Fruit fly (Drosophila melanogaster) whole organism, embryonic: Measurements from ENCODE around the gene Sfxn2.

Experiments used
- Ada2b ChIP-seq: fragments of 200-800 bp; sonication (Bioruptor generic); IDR thresholded peaks from 2 replicates; pipeline ENCODE4 v1.3.6; 2022; ENCODE audit warnings: missing biosample characterization, missing genetic modification characterization
- CG10654 ChIP-seq: fragments of 200-800 bp; sonication (Bioruptor generic); optimal IDR thresholded peaks from 2 replicates; lab custom pipeline; 2016; ENCODE audit warnings: missing biosample characterization, missing genetic modification characterization
- CG11560 ChIP-seq: fragments of 200-800 bp; sonication (Bioruptor generic); IDR thresholded peaks from 3 replicates; pipeline ENCODE4 v1.3.6; 2022; ENCODE audit warnings: missing biosample characterization, missing genetic modification characterization
- CG11696 ChIP-seq: fragments of 200-800 bp; sonication (Bioruptor generic); IDR thresholded peaks from 2 replicates; pipeline ENCODE4 v1.3.6; 2022; ENCODE audit warnings: missing biosample characterization, missing genetic modification characterization
- CG13775 ChIP-seq: fragments of 200-800 bp; sonication (Bioruptor generic); optimal IDR thresholded peaks from 3 replicates; lab custom pipeline; 2017; ENCODE audit warnings: missing biosample characterization, mild to moderate bottlenecking, missing genetic modification characterization
- CG15073 ChIP-seq: fragments of 200-800 bp; sonication (Bioruptor generic); optimal IDR thresholded peaks from 2 replicates; lab custom pipeline; 2016; ENCODE audit warnings: missing biosample characterization, missing genetic modification characterization
- CG1602 ChIP-seq: fragments of 200-800 bp; sonication (Bioruptor generic); optimal IDR thresholded peaks from 3 replicates; lab custom pipeline; 2016; ENCODE audit warnings: missing biosample characterization, missing genetic modification characterization
- CG18599 ChIP-seq: fragments of 200-800 bp; sonication (Bioruptor generic); optimal IDR thresholded peaks from 3 replicates; lab custom pipeline; 2017; ENCODE audit warnings: missing biosample characterization, missing genetic modification characterization, mild to moderate bottlenecking, moderate library complexity, missing genetic modification reagents
- CG3065 ChIP-seq: fragments of 200-800 bp; sonication (Bioruptor generic); optimal IDR thresholded peaks from 2 replicates; lab custom pipeline; 2016; ENCODE audit warnings: missing biosample characterization, missing genetic modification characterization
- CG34422 ChIP-seq: fragments of 200-800 bp; sonication (Bioruptor generic); IDR thresholded peaks from 3 replicates; pipeline ENCODE4 v1.3.6; 2022; ENCODE audit warnings: missing biosample characterization, missing genetic modification characterization
- CG4328 ChIP-seq: fragments of 200-800 bp; sonication (Bioruptor generic); optimal IDR thresholded peaks from 3 replicates; lab custom pipeline; 2017; ENCODE audit warnings: missing biosample characterization, missing genetic modification reagents, missing genetic modification characterization
- CG4707 ChIP-seq: fragments of 200-800 bp; sonication (Bioruptor generic); optimal IDR thresholded peaks from 2 replicates; lab custom pipeline; 2018; ENCODE audit warnings: missing biosample characterization, mild to moderate bottlenecking, missing genetic modification characterization, moderate library complexity
- CG5245 ChIP-seq: fragments of 200-800 bp; sonication (Bioruptor generic); optimal IDR thresholded peaks from 3 replicates; lab custom pipeline; 2016; ENCODE audit warnings: missing biosample characterization, missing genetic modification characterization
- CG6654 ChIP-seq: fragments of 200-800 bp; sonication (Bioruptor generic); optimal IDR thresholded peaks from 2 replicates; lab custom pipeline; 2017; ENCODE audit warnings: missing biosample characterization, mild to moderate bottlenecking, missing genetic modification characterization
- CG6689 ChIP-seq: fragments of 200-800 bp; sonication (Bioruptor generic); IDR thresholded peaks from 2 replicates; pipeline ENCODE4 v1.3.6; 2022; ENCODE audit warnings: missing biosample characterization, missing genetic modification characterization
- CG7271 ChIP-seq: fragments of 200-800 bp; sonication (Bioruptor generic); optimal IDR thresholded peaks from 2 replicates; lab custom pipeline; 2018; ENCODE audit warnings: missing biosample characterization, mild to moderate bottlenecking, missing genetic modification characterization, moderate library complexity
- CG7372 ChIP-seq: fragments of 200-800 bp; sonication (Bioruptor generic); IDR thresholded peaks from 2 replicates; pipeline ENCODE4 v1.3.6; 2022; ENCODE audit warnings: missing biosample characterization, missing genetic modification characterization
- CG7987 ChIP-seq: fragments of 200-800 bp; sonication (Bioruptor generic); optimal IDR thresholded peaks from 2 replicates; lab custom pipeline; 2018; ENCODE audit warnings: missing biosample characterization, mild to moderate bottlenecking, missing genetic modification characterization, moderate library complexity
- CG8359 ChIP-seq: fragments of 200-800 bp; sonication (Bioruptor generic); optimal IDR thresholded peaks from 2 replicates; lab custom pipeline; 2017; ENCODE audit warnings: missing biosample characterization, mild to moderate bottlenecking, missing genetic modification characterization, borderline replicate concordance
- Dip2 ChIP-seq: fragments of 200-800 bp; sonication (Bioruptor generic); IDR thresholded peaks from 2 replicates; pipeline ENCODE4 v1.3.6; 2022; ENCODE audit warnings: missing biosample characterization, missing genetic modification characterization
- Gsc ChIP-seq: fragments of 200-800 bp; sonication (Bioruptor generic); IDR thresholded peaks from 2 replicates; pipeline ENCODE4 v1.3.6; 2022; ENCODE audit warnings: missing biosample characterization, missing genetic modification characterization
- H2.0 ChIP-seq: fragments of 200-800 bp; sonication (Bioruptor generic); IDR thresholded peaks from 2 replicates; pipeline ENCODE4 v1.3.6; 2022; ENCODE audit warnings: missing biosample characterization, missing genetic modification characterization
- Hsf ChIP-seq: fragments of 200-800 bp; sonication (Bioruptor generic); optimal IDR thresholded peaks from 3 replicates; lab custom pipeline; 2016; ENCODE audit warnings: missing biosample characterization, missing genetic modification characterization
- Lhr ChIP-seq: fragments of 200-800 bp; sonication (Bioruptor generic); optimal IDR thresholded peaks from 3 replicates; lab custom pipeline; 2017; ENCODE audit warnings: mild to moderate bottlenecking, missing biosample characterization, missing genetic modification reagents, missing genetic modification characterization
- Lpt ChIP-seq: fragments of >200 bp; optimal IDR thresholded peaks from 2 replicates; lab custom pipeline; 2018; ENCODE audit warnings: missing biosample characterization, missing genetic modification characterization
- Mad ChIP-seq: fragments of 200-800 bp; sonication (Bioruptor generic); optimal IDR thresholded peaks from 2 replicates; lab custom pipeline; 2016; ENCODE audit warnings: missing biosample characterization, missing genetic modification characterization
- Nf-YA ChIP-seq: fragments of 200-800 bp; sonication (Bioruptor generic); IDR thresholded peaks from 2 replicates; pipeline ENCODE4 v1.3.6; 2022; ENCODE audit warnings: missing biosample characterization, missing genetic modification characterization
- Nf-YB ChIP-seq: fragments of 200-800 bp; sonication (Bioruptor generic); optimal IDR thresholded peaks from 3 replicates; lab custom pipeline; 2019; ENCODE audit warnings: missing biosample characterization, mild to moderate bottlenecking, missing genetic modification characterization, moderate library complexity
- Pdp1 ChIP-seq, 2 experiments: fragments of 200-800 bp; sonication (Bioruptor generic); optimal IDR thresholded peaks; 3 replicates each; lab custom pipeline; 2016; ENCODE audit warnings: missing biosample characterization in 2 of 2, missing genetic modification characterization in 2 of 2, mild to moderate bottlenecking in 1 of 2, moderate library complexity in 1 of 2
- Ravus ChIP-seq: fragments of 200-800 bp; sonication (Bioruptor generic); IDR thresholded peaks from 2 replicates; pipeline ENCODE4 v1.3.6; 2022; ENCODE audit warnings: missing biosample characterization, missing genetic modification characterization
- YL-1 ChIP-seq: fragments of 200-800 bp; sonication (Bioruptor generic); optimal IDR thresholded peaks from 3 replicates; lab custom pipeline; 2017; ENCODE audit warnings: missing biosample characterization, mild to moderate bottlenecking, missing genetic modification characterization
- al ChIP-seq: fragments of 200-800 bp; sonication (Bioruptor generic); IDR thresholded peaks from 2 replicates; pipeline ENCODE4 v1.3.6; 2022; ENCODE audit warnings: missing biosample characterization, missing genetic modification characterization
- az2 ChIP-seq: fragments of 200-800 bp; sonication (Bioruptor generic); optimal IDR thresholded peaks from 3 replicates; lab custom pipeline; 2016; ENCODE audit warnings: missing biosample characterization, missing genetic modification characterization
- bcd ChIP-seq: fragments of 200-800 bp; sonication (Bioruptor generic); optimal IDR thresholded peaks from 2 replicates; lab custom pipeline; 2017; ENCODE audit warnings: missing biosample characterization, mild to moderate bottlenecking, missing genetic modification characterization
- cas ChIP-seq: fragments of 200-800 bp; sonication (Bioruptor generic); IDR thresholded peaks from 2 replicates; pipeline ENCODE4 v1.3.6; 2022; ENCODE audit warnings: missing biosample characterization, missing genetic modification characterization
- chn ChIP-seq: fragments of 200-800 bp; sonication (Bioruptor generic); optimal IDR thresholded peaks from 2 replicates; lab custom pipeline; 2016; ENCODE audit warnings: missing biosample characterization, missing genetic modification characterization
- dan ChIP-seq: fragments of 200-800 bp; sonication (Bioruptor generic); IDR thresholded peaks from 2 replicates; pipeline ENCODE4 v1.3.6; 2022; ENCODE audit warnings: missing biosample characterization, missing genetic modification characterization
- danr ChIP-seq: fragments of 200-800 bp; sonication (Bioruptor generic); IDR thresholded peaks from 2 replicates; pipeline ENCODE4 v1.3.6; 2022; ENCODE audit warnings: missing biosample characterization, missing genetic modification characterization
- ewg ChIP-seq: fragments of 200-800 bp; sonication (Bioruptor generic); optimal IDR thresholded peaks from 3 replicates; lab custom pipeline; 2017; ENCODE audit warnings: mild to moderate bottlenecking, missing biosample characterization, missing genetic modification reagents, missing genetic modification characterization
- exex ChIP-seq: fragments of 200-800 bp; sonication (Bioruptor generic); optimal IDR thresholded peaks from 4 replicates; lab custom pipeline; 2018; ENCODE audit warnings: missing biosample characterization, mild to moderate bottlenecking, missing genetic modification characterization, moderate library complexity
- fd102C ChIP-seq: fragments of 200-800 bp; sonication (Bioruptor generic); optimal IDR thresholded peaks from 2 replicates; lab custom pipeline; 2018; ENCODE audit warnings: missing biosample characterization, mild to moderate bottlenecking, missing genetic modification characterization, moderate library complexity
- gsb ChIP-seq: fragments of 200-800 bp; sonication (Bioruptor generic); IDR thresholded peaks from 2 replicates; pipeline ENCODE4 v1.3.6; 2022; ENCODE audit warnings: missing biosample characterization, missing genetic modification characterization
- nerfin-2 ChIP-seq: fragments of 200-800 bp; sonication (Bioruptor generic); IDR thresholded peaks from 2 replicates; pipeline ENCODE4 v1.3.6; 2022; ENCODE audit warnings: missing biosample characterization, missing genetic modification characterization; ENCODE audit not compliant: partially characterized antibody
- oc ChIP-seq: fragments of 200-800 bp; sonication (Bioruptor generic); optimal IDR thresholded peaks from 2 replicates; lab custom pipeline; 2018; ENCODE audit warnings: missing biosample characterization, mild to moderate bottlenecking, missing genetic modification characterization, moderate library complexity
- pnt ChIP-seq: fragments of 200-800 bp; sonication (Bioruptor generic); optimal IDR thresholded peaks from 3 replicates; lab custom pipeline; 2016; ENCODE audit warnings: missing biosample characterization, missing genetic modification characterization
- repo ChIP-seq: fragments of 200-800 bp; sonication (Bioruptor generic); optimal IDR thresholded peaks from 2 replicates; lab custom pipeline; 2016; ENCODE audit warnings: missing biosample characterization, missing genetic modification characterization
- run ChIP-seq: fragments of 200-800 bp; sonication (Bioruptor generic); optimal IDR thresholded peaks from 3 replicates; lab custom pipeline; 2018; ENCODE audit warnings: missing biosample characterization, mild to moderate bottlenecking, missing genetic modification characterization
- tup ChIP-seq: fragments of 200-800 bp; sonication (Bioruptor generic); optimal IDR thresholded peaks from 2 replicates; lab custom pipeline; 2016; ENCODE audit warnings: missing biosample characterization, mild to moderate bottlenecking, missing genetic modification characterization, moderate library complexity
- unpg ChIP-seq: fragments of 200-800 bp; sonication (Bioruptor generic); optimal IDR thresholded peaks from 3 replicates; lab custom pipeline; 2018; ENCODE audit warnings: missing biosample characterization, mild to moderate bottlenecking, missing genetic modification characterization, moderate library complexity
- usp ChIP-seq: fragments of >200 bp; optimal IDR thresholded peaks from 2 replicates; lab custom pipeline; 2017; ENCODE audit warnings: missing biosample characterization, missing genetic modification characterization
- vnd ChIP-seq: fragments of 200-800 bp; sonication (Bioruptor generic); IDR thresholded peaks from 3 replicates; pipeline ENCODE4 v1.3.6; 2022; ENCODE audit warnings: missing biosample characterization, missing genetic modification characterization; ENCODE audit not compliant: partially characterized antibody

Sfxn2 gene

DNA sequence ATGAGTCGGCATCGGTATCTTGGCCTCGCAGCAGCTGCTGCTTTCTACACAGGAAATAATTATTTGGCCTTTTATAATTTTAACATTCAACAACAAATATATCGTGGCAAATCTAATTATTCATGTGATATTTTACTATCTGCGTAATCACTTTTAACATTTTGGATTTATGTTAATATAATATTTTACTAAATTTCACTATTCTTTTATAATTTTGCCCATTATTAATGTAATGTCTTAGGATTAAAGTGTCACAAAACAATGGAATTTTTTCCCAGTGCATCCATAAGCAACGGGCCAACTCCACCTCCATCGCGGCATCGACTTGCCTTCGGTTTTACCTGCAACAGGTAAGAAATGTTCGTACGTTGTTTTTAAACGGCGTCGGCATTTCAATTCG is 20.5 kb upstream of the Sfxn2 start (continued):
- TF ChIP-seq Hsf (GFP tag; lab: Kevin White, UChicago) (peak; percentile 40), repo (no peak), CG5245 (peak; percentile 59), Mad (GFP tag; lab: Kevin White, UChicago) (peak; percentile 38), CG7271 (tag; lab: Kevin White, UChicago) (peak; percentile 88), bcd (GFP tag; lab: Kevin White, UChicago) (peak; percentile 81), Lhr (GFP tag; lab: Kevin White, UChicago) (peak; percentile 72), unpg (GFP tag; lab: Kevin White, UChicago) (peak; percentile 90), CG6689 (GFP tag; lab: Robert Waterston, UW) (peak; percentile 84), CG18599 (peak; percentile 77), CG11560 (tag; lab: Robert Waterston, UW) (no peak), Gsc (no peak), CG13775 (GFP tag; lab: Kevin White, UChicago) (peak; percentile 86), exex (tag; lab: Kevin White, UChicago) (peak; percentile 1), pnt (GFP tag; lab: Kevin White, UChicago) (no peak), CG6654 (GFP tag; lab: Kevin White, UChicago) (peak; percentile 54), fd102C (GFP tag; lab: Kevin White, UChicago) (peak; percentile 84), Nf-YA (0 out of 2 replicates have a peak, but pooled peaks have one; percentile 34), az2 (GFP tag; lab: Kevin White, UChicago) (peak; percentile 76), nerfin-2 (GFP tag; lab: Robert Waterston, UW) (no peak), tup (GFP tag; lab: Kevin White, UChicago) (peak; percentile 19), H2.0 (GFP tag; lab: Robert Waterston, UW) (peak; percentile 46; the same call in 1 of the 2 replicates), Lpt (GFP tag; lab: Kevin White, UChicago) (no peak), CG8359 (peak; percentile 75), Dip2 (no peak), vnd (GFP tag; lab: Robert Waterston, UW) (no peak), CG11696 (GFP tag; lab: Robert Waterston, UW) (no peak), usp (no peak), CG10654 (GFP tag; lab: Kevin White, UChicago) (peak; percentile 72), CG1602 (GFP tag; lab: Kevin White, UChicago) (peak; percentile 84), Nf-YB (GFP tag; lab: Kevin White, UChicago) (peak; percentile 74), CG15073 (no peak), Ada2b (GFP tag; lab: Robert Waterston, UW) (peak; percentile 31), gsb (no peak), CG7987 (no peak), run (peak; percentile 79), YL-1 (GFP tag; lab: Kevin White, UChicago) (peak; percentile 27), chn (GFP tag; lab: Kevin White, UChicago) (peak; percentile 50), dan (GFP tag; lab: Robert Waterston, UW) (peak; percentile 25; the same call in 1 of the 2 replicates), al (no peak), CG7372 (GFP tag; lab: Robert Waterston, UW) (0 out of 2 replicates have a peak, but pooled peaks have one; percentile 13), CG3065 (GFP tag; lab: Kevin White, UChicago) (peak; percentile 35), ewg (GFP tag; lab: Kevin White, UChicago) (peak; percentile 73), CG4707 (peak; percentile 40), CG4328 (GFP tag; lab: Kevin White, UChicago) (peak; percentile 57), cas (GFP tag; lab: Robert Waterston, UW) (no peak), danr (peak; percentile 40; the same call in 1 of the 2 replicates), oc (tag; lab: Kevin White, UChicago) (peak; percentile 73), Pdp1 (GFP tag; optimal IDR thresholded peaks at IDR 0.05; lab: Kevin White, UChicago) (peak; percentile 16 to 46), Ravus (GFP tag; lab: Robert Waterston, UW) (no peak), CG34422 (GFP tag; lab: Robert Waterston, UW) (peak; percentile 67)
